Fruit fly (Drosophila melanogaster): ENCODE results near the gene tll.

tll gene

dm6 chr3R:30870317-30870878, 18.3 kb downstream of the tll start (continued):
- TF ChIP-seq Xrp1 (GFP tag; IDR thresholded peaks at IDR 0.05) (no peak), CG4404 (GFP tag; IDR thresholded peaks at IDR 0.05) (no peak), CG4617 (GFP tag; optimal IDR thresholded peaks at IDR 0.05; ENCODE audit: borderline replicate concordance) (no peak), sug (tag; optimal IDR thresholded peaks at IDR 0.05) (no peak), CG42726 (GFP tag; IDR thresholded peaks at IDR 0.05; ENCODE audit: partially characterized antibody) (peak; percentile 34; the same call in 1 of the 2 replicates), CG11085 (GFP tag; IDR thresholded peaks at IDR 0.05) (0 out of 2 replicates have a peak, but pooled peaks have one; percentile 16), Dp (GFP tag; optimal IDR thresholded peaks at IDR 0.05) (no peak), CG5180 (GFP tag; optimal IDR thresholded peaks at IDR 0.05) (no peak), CG10366 (GFP tag; IDR thresholded peaks at IDR 0.05) (no peak), YL-1 (GFP tag; optimal IDR thresholded peaks at IDR 0.05) (no peak), stwl (tag; optimal IDR thresholded peaks at IDR 0.05) (peak; percentile 53), dpn (GFP tag; optimal IDR thresholded peaks at IDR 0.05) (peak in 1 of 2 experiments; percentile 3), Dref (GFP tag; IDR thresholded peaks at IDR 0.05) (no peak), psq (GFP tag; optimal IDR thresholded peaks at IDR 0.05) (no peak), CG7839 (tag; optimal IDR thresholded peaks at IDR 0.05) (peak; percentile 33), wek (GFP tag; optimal IDR thresholded peaks at IDR 0.05) (no peak), tio (GFP tag; optimal IDR thresholded peaks at IDR 0.05) (no peak), scrt (GFP tag; optimal IDR thresholded peaks at IDR 0.05) (no peak), CG2120 (GFP tag; optimal IDR thresholded peaks at IDR 0.05) (no peak), emc (GFP tag; optimal IDR thresholded peaks at IDR 0.05) (no peak), zfh1 (GFP tag; IDR thresholded peaks at IDR 0.05) (0 out of 3 replicates have a peak, but pooled peaks have one; percentile 6), chinmo (GFP tag; IDR thresholded peaks at IDR 0.05; ENCODE audit: partially characterized antibody) (no peak), CG1024 (GFP tag; IDR thresholded peaks at IDR 0.05) (no peak), CG43689 (GFP tag; IDR thresholded peaks at IDR 0.05) (no peak), eyg (GFP tag; optimal IDR thresholded peaks at IDR 0.05) (no peak), CG7928 (GFP tag; optimal IDR thresholded peaks at IDR 0.05) (no peak), disco-r (GFP tag; optimal IDR thresholded peaks at IDR 0.05) (no peak), pnt (GFP tag; optimal IDR thresholded peaks at IDR 0.05) (no peak), Vsx1 (GFP tag; optimal IDR thresholded peaks at IDR 0.05) (no peak), peb (GFP tag; IDR thresholded peaks at IDR 0.05) (no peak), CG8290 (GFP tag; optimal IDR thresholded peaks at IDR 0.05) (peak; percentile 60), CG8290 (tag; optimal IDR thresholded peaks at IDR 0.05) (peak in 1 of 2 experiments; percentile 29), sens (GFP tag) (peak; percentile 49), CG32767 (GFP tag; IDR thresholded peaks at IDR 0.05) (no peak), Fer1 (GFP tag; optimal IDR thresholded peaks at IDR 0.05) (no peak), Pdp1 (GFP tag; optimal IDR thresholded peaks at IDR 0.05) (peak in 1 of 2 experiments; percentile 1), nerfin-2 (GFP tag; IDR thresholded peaks at IDR 0.05; ENCODE audit: partially characterized antibody) (no peak), CG15269 (tag; optimal IDR thresholded peaks at IDR 0.05) (no peak), zfh2 (GFP tag; optimal IDR thresholded peaks at IDR 0.05) (no peak), fd3F (GFP tag; optimal IDR thresholded peaks at IDR 0.05) (no peak), Poxn (GFP tag; IDR thresholded peaks at IDR 0.05) (no peak), ewg (GFP tag; optimal IDR thresholded peaks at IDR 0.05) (no peak), CG15479 (GFP tag; optimal IDR thresholded peaks at IDR 0.05) (no peak), row (GFP tag; IDR thresholded peaks at IDR 0.05) (no peak), Hsf (GFP tag; optimal IDR thresholded peaks at IDR 0.05) (no peak), chif (GFP tag; optimal IDR thresholded peaks at IDR 0.05) (no peak), CG8765 (GFP tag; IDR thresholded peaks at IDR 0.05) (no peak), CG6272 (GFP tag; IDR thresholded peaks at IDR 0.05) (peak; percentile 35; the same call in 1 of the 2 replicates), oc (tag; optimal IDR thresholded peaks at IDR 0.05) (peak; percentile 17), CG13894 (tag; optimal IDR thresholded peaks at IDR 0.05) (no peak), CG11247 (GFP tag; IDR thresholded peaks at IDR 0.05) (no peak)
